Fruit fly (Drosophila melanogaster) whole organism, wandering third instar larva: Measurements from ENCODE around the gene CG9164.

Experiments
- GATAd ChIP-seq: sonication (Bioruptor generic); optimal IDR thresholded peaks from 2 replicates; lab custom pipeline; 2016; ENCODE audit warnings: missing biosample characterization, missing genetic modification characterization
- HLH106 ChIP-seq: fragments of 200-800 bp; optimal IDR thresholded peaks from 3 replicates; lab custom pipeline; 2019; ENCODE audit warnings: missing biosample characterization, mild to moderate bottlenecking, missing genetic modification characterization, moderate library complexity
- Hr83 ChIP-seq: fragments of 200-300 bp; sonication (Bioruptor generic); optimal IDR thresholded peaks from 2 replicates; lab custom pipeline; 2016; ENCODE audit warnings: missing biosample characterization, mild to moderate bottlenecking, missing genetic modification characterization, moderate library complexity; ENCODE audit not compliant: poor library complexity, severe bottlenecking
- Myc ChIP-seq: fragments of >200 bp; optimal IDR thresholded peaks from 2 replicates; lab custom pipeline; 2017
- N ChIP-seq: fragments of >200 bp; optimal IDR thresholded peaks from 2 replicates; lab custom pipeline; 2018; ENCODE audit warnings: missing biosample characterization, missing external identifiers, missing genetic modification characterization
- Vsx2 ChIP-seq: fragments of 200-300, 225-300 bp; sonication (Bioruptor generic); optimal IDR thresholded peaks from 2 replicates; lab custom pipeline; 2018; ENCODE audit warnings: missing biosample characterization, missing genetic modification characterization; ENCODE audit not compliant: partially characterized antibody
- dl ChIP-seq, 2 experiments: fragments of 175-275, 200-275 bp in 1 of 2; fragments of 200-275 bp in 1 of 2; sonication (Bioruptor generic); optimal IDR thresholded peaks; lab custom pipeline; 2018; ENCODE audit warnings: mild to moderate bottlenecking in 2 of 2, missing biosample characterization in 2 of 2, missing genetic modification characterization in 2 of 2, moderate library complexity in 2 of 2; ENCODE audit not compliant: partially characterized antibody in 2 of 2, insufficient read depth in 1 of 2
- ey ChIP-seq: fragments of 200-800 bp; sonication (Bioruptor generic); optimal IDR thresholded peaks from 2 replicates; lab custom pipeline; 2016; ENCODE audit warnings: missing biosample characterization, missing genetic modification characterization
- fru ChIP-seq: fragments of 200-800 bp; sonication (Bioruptor generic); optimal IDR thresholded peaks from 3 replicates; lab custom pipeline; 2016; ENCODE audit warnings: missing biosample characterization, mild to moderate bottlenecking, missing genetic modification characterization
- pan ChIP-seq: fragments of >200 bp; optimal IDR thresholded peaks from 2 replicates; lab custom pipeline; 2017
- psq ChIP-seq: fragments of 200-800 bp; sonication (Bioruptor generic); optimal IDR thresholded peaks from 3 replicates; lab custom pipeline; 2017; ENCODE audit warnings: missing biosample characterization, mild to moderate bottlenecking, missing genetic modification characterization, moderate library complexity
- sv ChIP-seq: fragments of 200-800 bp; sonication (Bioruptor generic); optimal IDR thresholded peaks from 3 replicates; lab custom pipeline; 2016; ENCODE audit warnings: missing biosample characterization, missing genetic modification characterization
- usp ChIP-seq: fragments of >200 bp; optimal IDR thresholded peaks from 2 replicates; lab custom pipeline; 2017; ENCODE audit warnings: missing biosample characterization, missing genetic modification characterization

dm6 chrX:15344473-15345331 lies 40.5 kb downstream of the CG9164 start, which contains the start of the genes CG12608 and Prp5:
- TF ChIP-seq Hr83 (no peak), dl (GFP tag; optimal IDR thresholded peaks at IDR 0.05; lab: Kevin White, UChicago; ENCODE audit: insufficient read depth in 1 of 2, partially characterized antibody in 2 of 2) (no peak), Vsx2 (no peak), N (GFP tag; lab: Kevin White, UChicago) (no peak), fru (GFP tag; lab: Kevin White, UChicago) (no peak), sv (GFP tag; lab: Kevin White, UChicago) (no peak), HLH106 (tag; lab: Kevin White, UChicago) (peak; percentile 12), usp (GFP tag; lab: Kevin White, UChicago) (no peak), Myc (lab: Kevin White, UChicago) (no peak), psq (GFP tag; lab: Kevin White, UChicago) (no peak), pan (no peak), ey (GFP tag; lab: Kevin White, UChicago) (no peak), GATAd (GFP tag; lab: Kevin White, UChicago) (no peak)
